Worm (Caenorhabditis elegans): ENCODE results near the gene gakh-1.

DNA sequence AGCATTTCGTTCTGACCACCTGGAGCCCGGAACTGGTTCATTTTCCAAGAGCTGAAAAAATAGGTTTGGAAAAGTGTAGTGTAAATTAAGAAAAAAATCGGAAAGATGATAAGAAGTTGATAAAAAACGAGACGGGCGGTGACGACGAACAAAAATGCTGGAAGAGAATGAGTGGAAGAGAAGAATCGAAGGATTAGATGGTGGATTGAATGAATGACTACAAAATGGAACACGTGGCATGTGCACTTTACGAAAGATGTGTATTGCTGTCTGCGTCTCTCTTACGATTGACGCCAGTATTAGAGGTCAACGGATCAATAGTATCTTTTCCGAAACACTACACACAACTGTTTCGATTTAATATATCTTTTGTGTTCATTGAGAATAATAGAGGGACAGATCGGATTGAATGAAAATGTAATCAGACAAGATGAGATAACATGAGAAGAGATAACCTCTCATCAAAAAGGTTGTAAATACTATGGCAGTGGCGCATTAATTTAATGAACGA is 1.6 kb upstream of the gakh-1 start, which contains the start of gene sft-4:
- TF ChIP-seq flt-1 (GFP tag; IDR thresholded peaks at IDR 0.05), result no peak
- TF ChIP-seq ama-1 (optimal IDR thresholded peaks at IDR 0.05), result no peak
- TF ChIP-seq ceh-13 (GFP tag; optimal IDR thresholded peaks at IDR 0.05), result no peak
- no peak for TF ChIP-seq hmg-4 (GFP tag; optimal IDR thresholded peaks at IDR 0.05)
